Fruit fly (Drosophila melanogaster): ENCODE measurements around the gene rtet.

The rtet gene

DNA sequence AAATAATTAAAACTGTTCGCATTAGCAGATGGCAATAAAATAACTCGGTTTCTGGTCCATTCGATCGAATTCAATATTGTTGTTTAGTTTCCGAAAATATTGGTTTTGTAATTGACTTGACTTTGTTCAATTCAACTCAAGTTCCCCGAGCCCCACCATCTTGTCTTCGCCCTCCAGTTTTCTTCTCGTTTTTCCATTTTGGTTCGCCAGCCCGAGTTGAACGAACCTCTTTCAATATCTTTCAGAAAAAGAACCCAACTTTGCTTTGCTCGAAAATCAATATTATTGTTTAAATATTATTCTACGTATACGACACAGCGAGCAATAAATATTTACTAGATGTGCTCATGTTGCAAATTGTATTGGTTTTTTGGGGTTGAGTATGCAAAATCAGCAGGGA, 50.4 kb downstream of the rtet start:
- TF ChIP-seq Ets96B (tag; optimal IDR thresholded peaks at IDR 0.05) (no peak), CG10631 (GFP tag; optimal IDR thresholded peaks at IDR 0.05) (no peak), CG8632 (GFP tag; optimal IDR thresholded peaks at IDR 0.05) (no peak), fkh (GFP tag; optimal IDR thresholded peaks at IDR 0.05) (peak; percentile 68), svp (GFP tag) (no peak), CG15336 (GFP tag; IDR thresholded peaks at IDR 0.05) (no peak)
